Fruit fly (Drosophila melanogaster) whole organism, prepupa: Measurements from ENCODE around the gene S6kII.

ENCODE experiments used
- CG10631 ChIP-seq: fragments of 200-800 bp; sonication (Bioruptor generic); optimal IDR thresholded peaks from 2 replicates; lab custom pipeline; 2016; ENCODE audit warnings: missing biosample characterization, missing genetic modification characterization
- CG11294 ChIP-seq: fragments of 200-800 bp; sonication (Bioruptor generic); IDR thresholded peaks from 2 replicates; pipeline ENCODE4 v1.3.6; 2022; ENCODE audit warnings: missing biosample characterization, missing genetic modification characterization
- CG11902 ChIP-seq: fragments of 200-800 bp; sonication (Bioruptor generic); optimal IDR thresholded peaks from 3 replicates; lab custom pipeline; 2016; ENCODE audit warnings: missing biosample characterization, missing genetic modification characterization
- CG15336 ChIP-seq: fragments of 200-800 bp; sonication (Bioruptor generic); IDR thresholded peaks from 2 replicates; pipeline ENCODE4 v1.3.6; 2022; ENCODE audit warnings: missing biosample characterization, missing genetic modification characterization
- CG1621 ChIP-seq: fragments of 200-800 bp; sonication (Bioruptor generic); optimal IDR thresholded peaks from 3 replicates; lab custom pipeline; 2018; ENCODE audit warnings: missing biosample characterization, mild to moderate bottlenecking, missing genetic modification characterization
- CG16779 ChIP-seq: fragments of 200-800 bp; sonication (Bioruptor generic); optimal IDR thresholded peaks from 3 replicates; lab custom pipeline; 2017; ENCODE audit warnings: missing biosample characterization, mild to moderate bottlenecking, missing genetic modification characterization
- CG3032 ChIP-seq: fragments of 200-800 bp; optimal IDR thresholded peaks from 2 replicates; lab custom pipeline; 2019; ENCODE audit warnings: missing biosample characterization, mild to moderate bottlenecking, missing genetic modification characterization, moderate library complexity
- CG31627 ChIP-seq: fragments of 200-800 bp; sonication (Bioruptor generic); optimal IDR thresholded peaks from 3 replicates; lab custom pipeline; 2016; ENCODE audit warnings: missing biosample characterization, missing genetic modification characterization
- CG32006 ChIP-seq: fragments of 200-800 bp; sonication (Bioruptor generic); optimal IDR thresholded peaks from 3 replicates; lab custom pipeline; 2017; ENCODE audit warnings: missing biosample characterization, mild to moderate bottlenecking, missing genetic modification characterization
- CG34406 ChIP-seq: fragments of 200-800 bp; sonication (Bioruptor generic); optimal IDR thresholded peaks from 3 replicates; lab custom pipeline; 2016; ENCODE audit warnings: missing biosample characterization, missing genetic modification characterization
- CG6163 ChIP-seq: fragments of 200-800 bp; sonication (Bioruptor generic); IDR thresholded peaks from 3 replicates; pipeline ENCODE4 v1.3.6; 2022; ENCODE audit warnings: missing biosample characterization, missing genetic modification characterization
- CG6792 ChIP-seq: fragments of 200-800 bp; sonication (Bioruptor generic); optimal IDR thresholded peaks from 3 replicates; lab custom pipeline; 2016; ENCODE audit warnings: missing biosample characterization, missing genetic modification characterization
- CG7368 ChIP-seq: fragments of 200-800 bp; sonication (Bioruptor generic); optimal IDR thresholded peaks from 3 replicates; lab custom pipeline; 2016; ENCODE audit warnings: missing biosample characterization, missing genetic modification characterization
- CG8119 ChIP-seq: fragments of 200-800 bp; sonication (Bioruptor generic); IDR thresholded peaks from 3 replicates; pipeline ENCODE4 v1.3.6; 2022; ENCODE audit warnings: missing biosample characterization, missing genetic modification characterization
- CG8632 ChIP-seq: fragments of 200-800 bp; sonication (Bioruptor generic); optimal IDR thresholded peaks from 3 replicates; lab custom pipeline; 2016; ENCODE audit warnings: missing biosample characterization, missing genetic modification characterization
- Eip75B ChIP-seq: fragments of 200-800 bp; sonication (Bioruptor generic); optimal IDR thresholded peaks from 3 replicates; lab custom pipeline; 2016; ENCODE audit warnings: missing biosample characterization, missing genetic modification characterization
- Eip78C ChIP-seq: fragments of 200-800 bp; sonication (Bioruptor generic); peaks from one replicate; lab custom pipeline; 2016; ENCODE audit warnings: missing biosample characterization, missing genetic modification characterization
- Ets21C ChIP-seq: fragments of 200-800 bp; sonication (Bioruptor generic); optimal IDR thresholded peaks from 3 replicates; lab custom pipeline; 2016; ENCODE audit warnings: missing biosample characterization, missing genetic modification characterization
- Ets96B ChIP-seq: fragments of 200-800 bp; optimal IDR thresholded peaks from 2 replicates; lab custom pipeline; 2019; ENCODE audit warnings: missing biosample characterization, mild to moderate bottlenecking, missing genetic modification characterization, moderate library complexity
- Gug ChIP-seq: fragments of 200-800 bp; sonication (Bioruptor generic); IDR thresholded peaks from 2 replicates; pipeline ENCODE4 v1.3.6; 2022; ENCODE audit warnings: missing biosample characterization, missing genetic modification characterization
- Hr38 ChIP-seq: sonication (Bioruptor generic); optimal IDR thresholded peaks from 2 replicates; lab custom pipeline; 2016; ENCODE audit warnings: missing biosample characterization, missing genetic modification characterization
- Hr39 ChIP-seq: fragments of 200-800 bp; sonication (Bioruptor generic); optimal IDR thresholded peaks from 2 replicates; lab custom pipeline; 2016; ENCODE audit warnings: missing biosample characterization, missing genetic modification characterization
- Hr4 ChIP-seq: fragments of 200-800 bp; sonication (Bioruptor generic); optimal IDR thresholded peaks from 3 replicates; lab custom pipeline; 2016; ENCODE audit warnings: missing biosample characterization, missing genetic modification characterization
- Lpt ChIP-seq: fragments of 200-800 bp; sonication (Bioruptor generic); optimal IDR thresholded peaks from 3 replicates; lab custom pipeline; 2016; ENCODE audit warnings: missing biosample characterization, missing genetic modification characterization
- Met ChIP-seq: fragments of 200-800 bp; sonication (Bioruptor generic); optimal IDR thresholded peaks from 3 replicates; lab custom pipeline; 2016; ENCODE audit warnings: missing biosample characterization, missing genetic modification characterization
- Smox ChIP-seq: fragments of 200-800 bp; sonication (Bioruptor generic); optimal IDR thresholded peaks from 3 replicates; lab custom pipeline; 2016; ENCODE audit warnings: missing biosample characterization, missing genetic modification characterization
- Sox102F ChIP-seq: fragments of 200-800 bp; sonication (Bioruptor generic); optimal IDR thresholded peaks from 2 replicates; lab custom pipeline; 2016; ENCODE audit warnings: missing biosample characterization, mild to moderate bottlenecking, missing genetic modification characterization
- Sox14 ChIP-seq: fragments of 200-800 bp; sonication (Bioruptor generic); optimal IDR thresholded peaks from 3 replicates; lab custom pipeline; 2016; ENCODE audit warnings: missing biosample characterization, missing genetic modification characterization
- achi ChIP-seq: fragments of 200-800 bp; sonication (Bioruptor generic); optimal IDR thresholded peaks from 3 replicates; lab custom pipeline; 2016; ENCODE audit warnings: missing biosample characterization, missing genetic modification characterization
- cyc ChIP-seq: fragments of 200-800 bp; sonication (Bioruptor generic); optimal IDR thresholded peaks from 3 replicates; lab custom pipeline; 2016; ENCODE audit warnings: missing biosample characterization, missing genetic modification characterization
- eg ChIP-seq: fragments of 200-800 bp; sonication (Bioruptor generic); IDR thresholded peaks from 3 replicates; pipeline ENCODE4 v1.3.6; 2022; ENCODE audit warnings: missing biosample characterization, missing genetic modification characterization
- fd59A ChIP-seq: fragments of 200-800 bp; sonication (Bioruptor generic); optimal IDR thresholded peaks from 2 replicates; lab custom pipeline; 2017; ENCODE audit warnings: missing biosample characterization, mild to moderate bottlenecking, missing genetic modification characterization, missing genetic modification reagents
- lz ChIP-seq: fragments of 200-800 bp; sonication (Bioruptor generic); optimal IDR thresholded peaks from 3 replicates; lab custom pipeline; 2016; ENCODE audit warnings: missing biosample characterization, missing genetic modification characterization
- net ChIP-seq: fragments of 200-800 bp; sonication (Bioruptor generic); optimal IDR thresholded peaks from 3 replicates; lab custom pipeline; 2016; ENCODE audit warnings: missing biosample characterization, missing genetic modification characterization
- pdm3 ChIP-seq: fragments of 200-800 bp; sonication (Bioruptor generic); optimal IDR thresholded peaks from 3 replicates; lab custom pipeline; 2016; ENCODE audit warnings: missing biosample characterization, missing genetic modification characterization
- salr ChIP-seq, 2 experiments: fragments of 200-800 bp; sonication (Bioruptor generic); optimal IDR thresholded peaks; 3 replicates each; lab custom pipeline; 2016 to 2018; ENCODE audit warnings: missing biosample characterization in 2 of 2, missing genetic modification characterization in 2 of 2, mild to moderate bottlenecking in 1 of 2
- spab ChIP-seq: fragments of 200-800 bp; sonication (Bioruptor generic); optimal IDR thresholded peaks from 2 replicates; lab custom pipeline; 2017; ENCODE audit warnings: missing biosample characterization, mild to moderate bottlenecking, missing genetic modification characterization, missing genetic modification reagents
- ss ChIP-seq, 2 experiments: fragments of 200-800 bp; sonication (Bioruptor generic); optimal IDR thresholded peaks; 2 replicates in 1 of 2; 3 replicates in 1 of 2; lab custom pipeline; 2017 to 2018; ENCODE audit warnings: mild to moderate bottlenecking in 2 of 2, missing biosample characterization in 2 of 2, missing genetic modification characterization in 2 of 2, moderate library complexity in 1 of 2
- svp ChIP-seq: fragments of 200-800 bp; sonication (Bioruptor generic); peaks from one replicate; lab custom pipeline; 2016; ENCODE audit warnings: missing biosample characterization, missing genetic modification characterization
- topi ChIP-seq: fragments of 200-800 bp; sonication (Bioruptor generic); optimal IDR thresholded peaks from 3 replicates; lab custom pipeline; 2016; ENCODE audit warnings: missing biosample characterization, missing genetic modification characterization
- vri ChIP-seq: fragments of 200-800 bp; sonication (Bioruptor generic); optimal IDR thresholded peaks from 3 replicates; lab custom pipeline; 2016; ENCODE audit warnings: missing biosample characterization, mild to moderate bottlenecking, missing genetic modification characterization

S6kII gene

DNA sequence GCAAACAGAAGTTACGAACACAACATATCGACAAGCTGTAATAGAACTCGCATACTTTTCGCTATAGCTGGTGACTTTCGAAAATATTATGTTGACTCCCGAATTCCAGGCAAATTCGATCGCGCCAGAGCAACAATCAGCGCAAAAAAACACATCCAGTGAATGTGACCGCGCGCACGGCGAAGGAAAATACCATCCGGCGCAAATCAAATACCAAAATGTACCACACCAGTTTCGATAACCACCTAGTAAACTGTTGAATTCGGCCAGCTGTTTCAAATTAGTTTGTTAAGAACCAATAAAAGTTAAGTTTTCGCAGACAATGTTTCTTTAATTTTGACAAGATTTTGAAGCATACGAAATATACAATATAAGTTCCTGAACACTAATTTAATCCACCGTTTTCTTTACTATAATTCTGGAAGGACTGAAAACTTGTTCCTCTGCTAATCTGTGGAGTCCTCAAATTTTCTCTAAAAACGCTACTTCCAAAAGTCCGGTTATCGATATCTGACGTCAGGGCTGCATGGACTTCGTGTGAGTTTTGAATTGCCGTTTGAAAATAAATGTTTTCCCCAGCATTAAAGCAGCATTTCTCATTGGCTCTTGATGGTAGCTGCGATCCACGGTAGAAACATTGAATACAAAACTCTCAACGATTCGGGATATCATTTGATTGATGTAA is 47.8 kb upstream of the S6kII start, which contains the start of the genes Cp110 and CG12576:
Gene Cp110, plus strand, starts transcription at position 223 of the 685 bp plus-strand sequence.
Gene CG12576, minus strand, starts transcription at position 498 of the 685 bp plus-strand sequence.
- TF ChIP-seq CG10631 (peak; percentile 19), salr (GFP tag; optimal IDR thresholded peaks at IDR 0.05; lab: Kevin White, UChicago) (no peak), Eip78C (GFP tag; lab: Kevin White, UChicago) (peak; percentile 25), CG1621 (tag; lab: Kevin White, UChicago) (no peak), CG8119 (no peak)

DNA sequence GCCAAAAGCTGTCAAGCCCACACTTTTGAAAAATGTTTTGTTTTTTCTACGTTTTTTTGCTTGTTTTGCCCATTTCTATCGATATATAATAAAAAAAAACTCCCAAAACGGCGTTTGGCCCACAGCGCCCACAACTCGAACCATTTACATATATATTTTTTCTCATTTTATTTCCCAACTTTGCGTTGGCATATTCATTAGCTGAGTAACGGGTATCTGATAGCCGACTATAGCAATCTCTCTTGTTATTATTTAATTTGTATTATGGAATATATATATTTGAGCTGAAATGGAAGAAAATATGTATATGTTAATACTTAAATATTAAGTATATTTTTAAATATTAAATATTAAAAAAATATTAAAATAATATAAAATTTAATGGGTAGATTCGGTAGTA is 43.3 kb upstream of the S6kII start:
- TF ChIP-seq Lpt (GFP tag; lab: Kevin White, UChicago) (no peak), Eip78C (GFP tag; lab: Kevin White, UChicago) (peak; percentile 15), fd59A (no peak)
- TF ChIP-seq, all 60 proteins: peak for 1

DNA sequence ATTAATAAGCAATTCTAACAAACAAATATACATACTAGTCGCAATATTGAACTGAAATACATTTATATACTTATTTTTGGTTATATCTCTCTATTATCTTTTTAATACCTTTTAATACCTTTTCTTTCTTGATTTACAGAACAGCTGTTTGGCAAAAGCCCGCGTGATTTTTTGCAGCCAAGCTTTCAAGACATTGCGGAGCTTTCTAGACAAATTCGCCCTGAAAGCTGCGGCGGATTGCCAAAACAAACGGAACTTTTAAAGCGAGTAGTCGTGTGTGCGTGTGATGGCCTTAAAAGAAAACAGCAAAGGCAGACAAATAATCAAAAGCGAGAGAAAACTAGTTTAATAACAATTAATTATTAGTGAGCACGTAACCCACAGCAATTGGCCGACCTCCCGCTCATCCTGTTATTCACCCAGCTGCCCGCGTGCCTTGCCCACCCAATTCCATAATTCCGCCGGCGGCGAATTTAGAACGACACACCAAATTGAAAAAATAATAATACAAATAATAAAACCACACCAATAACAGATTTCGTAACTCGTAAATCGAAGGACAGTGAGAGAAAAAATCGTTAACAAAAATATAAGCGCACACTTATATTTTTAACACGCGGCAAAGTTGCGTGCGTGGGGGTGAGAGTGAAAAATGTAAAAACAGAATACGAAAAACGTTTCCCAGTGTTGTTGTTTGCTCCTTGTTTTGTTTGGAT is 42.7 kb upstream of the S6kII start:
- no peak for TF ChIP-seq CG32006 (GFP tag; lab: Kevin White, UChicago)
- peak; percentile 61 for TF ChIP-seq vri (GFP tag; lab: Kevin White, UChicago)
- TF ChIP-seq svp (GFP tag; lab: Kevin White, UChicago), result no peak
- TF ChIP-seq CG3032 (tag; lab: Kevin White, UChicago), result no peak
- TF ChIP-seq ss (GFP tag; optimal IDR thresholded peaks at IDR 0.05; lab: Kevin White, UChicago), result peak in 1 of 2 experiments; percentile 31
- no peak for TF ChIP-seq CG34406
- 0 out of 3 replicates have a peak, but pooled peaks have one; percentile 20 for TF ChIP-seq CG6163 (GFP tag; lab: Robert Waterston, UW)
- no peak for TF ChIP-seq CG11294 (GFP tag; lab: Robert Waterston, UW)
- no peak for TF ChIP-seq CG11902
- no peak for TF ChIP-seq salr (GFP tag; optimal IDR thresholded peaks at IDR 0.05; lab: Kevin White, UChicago)
- TF ChIP-seq Lpt (GFP tag; lab: Kevin White, UChicago), result no peak
- 0 out of 3 replicates have a peak, but pooled peaks have one; percentile 10 for TF ChIP-seq CG8119

dm6 chrX:22487667-22488593 is 41.8 kb upstream of the S6kII start:
- TF ChIP-seq achi (peak; percentile 21), Hr4 (GFP tag; lab: Kevin White, UChicago) (no peak), Hr38 (GFP tag; lab: Kevin White, UChicago) (no peak), CG8632 (GFP tag; lab: Kevin White, UChicago) (no peak), topi (peak; percentile 16), CG16779 (no peak), pdm3 (peak; percentile 10), Smox (no peak), Sox102F (GFP tag; lab: Kevin White, UChicago) (no peak), CG15336 (peak; percentile 37), Eip75B (GFP tag; lab: Kevin White, UChicago) (peak; percentile 26), CG6792 (GFP tag; lab: Kevin White, UChicago) (no peak), vri (GFP tag; lab: Kevin White, UChicago) (no peak), spab (peak; percentile 13), svp (GFP tag; lab: Kevin White, UChicago) (peak; percentile 86), Met (GFP tag; lab: Kevin White, UChicago) (peak; percentile 22), CG8119 (peak; percentile 34; the same call in 2 of the 3 replicates), Sox14 (GFP tag; lab: Kevin White, UChicago) (no peak), cyc (GFP tag; lab: Kevin White, UChicago) (no peak), lz (GFP tag; lab: Kevin White, UChicago) (peak; percentile 24), net (no peak), Ets96B (tag; lab: Kevin White, UChicago) (peak; percentile 43), CG7368 (GFP tag; lab: Kevin White, UChicago) (no peak), Eip78C (GFP tag; lab: Kevin White, UChicago) (peak; percentile 88), CG31627 (GFP tag; lab: Kevin White, UChicago) (peak; percentile 22), Hr39 (GFP tag; lab: Kevin White, UChicago) (peak; percentile 3), Ets21C (no peak), eg (GFP tag; lab: Robert Waterston, UW) (peak; percentile 57), CG10631 (peak; percentile 37), Gug (GFP tag; lab: Robert Waterston, UW) (no peak), CG6163 (GFP tag; lab: Robert Waterston, UW) (peak; percentile 53; the same call in 2 of the 3 replicates)
